Fruit fly (Drosophila melanogaster) whole organism, embryonic: ENCODE data around the gene CG9664.

ENCODE experiments used
- Asciz ChIP-seq: fragments of 200-800 bp; sonication (Bioruptor generic); optimal IDR thresholded peaks from 2 replicates; lab custom pipeline; 2017; ENCODE audit warnings: missing biosample characterization, mild to moderate bottlenecking, missing genetic modification characterization, missing genetic modification reagents
- Bteb2 ChIP-seq: fragments of 200-800 bp; sonication (Bioruptor generic); optimal IDR thresholded peaks from 2 replicates; lab custom pipeline; 2016; ENCODE audit warnings: missing biosample characterization, missing genetic modification characterization
- CG10431 ChIP-seq: fragments of 200-800 bp; sonication (Bioruptor generic); optimal IDR thresholded peaks from 3 replicates; lab custom pipeline; 2018; ENCODE audit warnings: missing biosample characterization, mild to moderate bottlenecking, missing genetic modification characterization
- CG11560 ChIP-seq: fragments of 200-800 bp; sonication (Bioruptor generic); IDR thresholded peaks from 3 replicates; pipeline ENCODE4 v1.3.6; 2022; ENCODE audit warnings: missing biosample characterization, missing genetic modification characterization
- CG12155 ChIP-seq: fragments of 200-800 bp; sonication (Bioruptor generic); optimal IDR thresholded peaks from 3 replicates; lab custom pipeline; 2016; ENCODE audit warnings: missing biosample characterization, missing genetic modification characterization
- CG12659 ChIP-seq: fragments of 200-800 bp; sonication (Bioruptor generic); optimal IDR thresholded peaks from 3 replicates; lab custom pipeline; 2017; ENCODE audit warnings: mild to moderate bottlenecking, missing biosample characterization, missing genetic modification reagents, missing genetic modification characterization
- CG14710 ChIP-seq: fragments of 200-800 bp; sonication (Bioruptor generic); optimal IDR thresholded peaks from 3 replicates; lab custom pipeline; 2019; ENCODE audit warnings: missing biosample characterization, mild to moderate bottlenecking, missing genetic modification characterization, moderate library complexity
- CG15073 ChIP-seq: fragments of 200-800 bp; sonication (Bioruptor generic); optimal IDR thresholded peaks from 2 replicates; lab custom pipeline; 2016; ENCODE audit warnings: missing biosample characterization, missing genetic modification characterization
- CG1529 ChIP-seq: fragments of 200-800 bp; sonication (Bioruptor generic); optimal IDR thresholded peaks from 3 replicates; lab custom pipeline; 2018; ENCODE audit warnings: missing biosample characterization, missing genetic modification characterization
- CG15479 ChIP-seq: fragments of 200-800 bp; sonication (Bioruptor generic); optimal IDR thresholded peaks from 3 replicates; lab custom pipeline; 2019; ENCODE audit warnings: missing biosample characterization, mild to moderate bottlenecking, missing genetic modification characterization, moderate library complexity
- CG15696 ChIP-seq: fragments of 200-800 bp; sonication (Bioruptor generic); optimal IDR thresholded peaks from 2 replicates; lab custom pipeline; 2019; ENCODE audit warnings: missing biosample characterization, mild to moderate bottlenecking, missing genetic modification characterization, moderate library complexity
- CG16813 ChIP-seq: fragments of 200-800 bp; sonication (Bioruptor generic); IDR thresholded peaks from 3 replicates; pipeline ENCODE4 v1.3.6; 2022; ENCODE audit warnings: missing biosample characterization, missing genetic modification characterization; ENCODE audit not compliant: partially characterized antibody
- CG17186 ChIP-seq: fragments of 200-800 bp; sonication (Bioruptor generic); optimal IDR thresholded peaks from 3 replicates; lab custom pipeline; 2017; ENCODE audit warnings: missing biosample characterization, missing genetic modification reagents, missing genetic modification characterization
- CG18011 ChIP-seq: fragments of 200-800 bp; sonication (Bioruptor generic); optimal IDR thresholded peaks from 2 replicates; lab custom pipeline; 2017; ENCODE audit warnings: missing biosample characterization, missing genetic modification characterization, mild to moderate bottlenecking, moderate library complexity, missing genotype
- CG2116 ChIP-seq: fragments of 200-800 bp; sonication (Bioruptor generic); optimal IDR thresholded peaks from 3 replicates; lab custom pipeline; 2018; ENCODE audit warnings: missing biosample characterization, mild to moderate bottlenecking, missing genetic modification characterization
- CG31224 ChIP-seq: fragments of 200-800 bp; sonication (Bioruptor generic); IDR thresholded peaks from 2 replicates; pipeline ENCODE4 v1.3.6; 2022; ENCODE audit warnings: missing biosample characterization, missing genetic modification characterization
- CG31365 ChIP-seq: fragments of 200-800 bp; sonication (Bioruptor generic); optimal IDR thresholded peaks from 2 replicates; lab custom pipeline; 2018; ENCODE audit warnings: missing biosample characterization, mild to moderate bottlenecking, missing genetic modification characterization
- CG32532 ChIP-seq: fragments of 200-800 bp; sonication (Bioruptor generic); IDR thresholded peaks from 2 replicates; pipeline ENCODE4 v1.3.6; 2022; ENCODE audit warnings: missing biosample characterization, missing genetic modification characterization
- CG7357 ChIP-seq: fragments of 200-800 bp; sonication (Bioruptor generic); IDR thresholded peaks from 3 replicates; pipeline ENCODE4 v1.3.6; 2022; ENCODE audit warnings: missing biosample characterization, missing genetic modification characterization
- CrebB ChIP-seq: fragments of 200-800 bp; sonication (Bioruptor generic); optimal IDR thresholded peaks from 3 replicates; lab custom pipeline; 2018; ENCODE audit warnings: missing biosample characterization, mild to moderate bottlenecking, missing genetic modification characterization
- Dbx ChIP-seq: fragments of 200-800 bp; sonication (Bioruptor generic); IDR thresholded peaks from 3 replicates; pipeline ENCODE4 v1.3.6; 2022; ENCODE audit warnings: missing biosample characterization, missing genetic modification characterization
- Dip3 ChIP-seq: fragments of 200-800 bp; sonication (Bioruptor generic); optimal IDR thresholded peaks from 3 replicates; lab custom pipeline; 2016; ENCODE audit warnings: missing biosample characterization, missing genetic modification characterization
- ERR ChIP-seq: fragments of 200-800 bp; sonication (Bioruptor generic); optimal IDR thresholded peaks from 2 replicates; lab custom pipeline; 2016; ENCODE audit warnings: missing biosample characterization, missing genetic modification characterization
- HLHmδ ChIP-seq: fragments of 200-800 bp; sonication (Bioruptor generic); optimal IDR thresholded peaks from 2 replicates; lab custom pipeline; 2018; ENCODE audit warnings: missing biosample characterization, mild to moderate bottlenecking, missing genetic modification characterization, moderate library complexity
- HmgD ChIP-seq: fragments of 200-800 bp; sonication (Bioruptor generic); optimal IDR thresholded peaks from 3 replicates; lab custom pipeline; 2016; ENCODE audit warnings: missing biosample characterization, missing genetic modification characterization
- Hmx ChIP-seq: fragments of 200-800 bp; sonication (Bioruptor generic); optimal IDR thresholded peaks from 2 replicates; lab custom pipeline; 2016; ENCODE audit warnings: missing biosample characterization, missing genetic modification characterization
- Hr78 ChIP-seq, 2 experiments: fragments of 200-800 bp in 1 of 2; fragments of >200 bp in 1 of 2; sonication (Bioruptor generic) in 1 of 2; optimal IDR thresholded peaks; 2 replicates each; lab custom pipeline; 2017 to 2019; ENCODE audit warnings: missing biosample characterization in 2 of 2, missing genetic modification characterization in 2 of 2, mild to moderate bottlenecking in 1 of 2, moderate library complexity in 1 of 2
- Max ChIP-seq: fragments of 200-800 bp; sonication (Bioruptor generic); optimal IDR thresholded peaks from 2 replicates; lab custom pipeline; 2016; ENCODE audit warnings: missing biosample characterization, mild to moderate bottlenecking, missing genetic modification characterization
- NC2α ChIP-seq: fragments of 200-800 bp; sonication (Bioruptor generic); optimal IDR thresholded peaks from 2 replicates; lab custom pipeline; 2016; ENCODE audit warnings: missing biosample characterization, missing genetic modification characterization
- Vsx1 ChIP-seq: fragments of 200-800 bp; sonication (Bioruptor generic); optimal IDR thresholded peaks from 2 replicates; lab custom pipeline; 2017; ENCODE audit warnings: missing biosample characterization, mild to moderate bottlenecking, missing genetic modification characterization, missing genetic modification reagents
- ap ChIP-seq: fragments of 200-800 bp; sonication (Bioruptor generic); IDR thresholded peaks from 2 replicates; pipeline ENCODE4 v1.3.6; 2022; ENCODE audit warnings: missing biosample characterization, missing genetic modification characterization
- bigmax ChIP-seq: fragments of 200-800 bp; sonication (Bioruptor generic); optimal IDR thresholded peaks from 2 replicates; lab custom pipeline; 2018; ENCODE audit warnings: missing biosample characterization, mild to moderate bottlenecking, missing genetic modification characterization
- cad ChIP-seq: fragments of >200 bp; optimal IDR thresholded peaks from 2 replicates; lab custom pipeline; 2017; ENCODE audit warnings: missing biosample characterization, missing genetic modification characterization
- crc ChIP-seq: fragments of 200-800 bp; sonication (Bioruptor generic); optimal IDR thresholded peaks from 2 replicates; lab custom pipeline; 2016; ENCODE audit warnings: missing biosample characterization, missing genetic modification characterization
- dan ChIP-seq: fragments of 200-800 bp; sonication (Bioruptor generic); IDR thresholded peaks from 2 replicates; pipeline ENCODE4 v1.3.6; 2022; ENCODE audit warnings: missing biosample characterization, missing genetic modification characterization
- eyg ChIP-seq: fragments of 200-800 bp; sonication (Bioruptor generic); optimal IDR thresholded peaks from 3 replicates; lab custom pipeline; 2016; ENCODE audit warnings: missing biosample characterization, missing genetic modification characterization
- fd102C ChIP-seq: fragments of 200-800 bp; sonication (Bioruptor generic); optimal IDR thresholded peaks from 2 replicates; lab custom pipeline; 2018; ENCODE audit warnings: missing biosample characterization, mild to moderate bottlenecking, missing genetic modification characterization, moderate library complexity
- jing ChIP-seq: fragments of 200-800 bp; sonication (Bioruptor generic); optimal IDR thresholded peaks from 2 replicates; lab custom pipeline; 2018; ENCODE audit warnings: missing biosample characterization, mild to moderate bottlenecking, missing genetic modification characterization
- kay ChIP-seq: fragments of 200-800 bp; sonication (Bioruptor generic); optimal IDR thresholded peaks from 2 replicates; lab custom pipeline; 2016; ENCODE audit warnings: missing biosample characterization, missing genetic modification characterization
- pb ChIP-seq: fragments of 200-800 bp; sonication (Bioruptor generic); optimal IDR thresholded peaks from 3 replicates; lab custom pipeline; 2016; ENCODE audit warnings: missing biosample characterization, missing genetic modification characterization
- pnt ChIP-seq: fragments of 200-800 bp; sonication (Bioruptor generic); optimal IDR thresholded peaks from 3 replicates; lab custom pipeline; 2016; ENCODE audit warnings: missing biosample characterization, missing genetic modification characterization
- ranshi ChIP-seq: fragments of 200-800 bp; sonication (Bioruptor generic); IDR thresholded peaks from 2 replicates; pipeline ENCODE4 v1.3.6; 2022; ENCODE audit warnings: missing biosample characterization, missing genetic modification characterization
- scrt ChIP-seq: fragments of 200-800 bp; sonication (Bioruptor generic); optimal IDR thresholded peaks from 2 replicates; lab custom pipeline; 2018; ENCODE audit warnings: missing biosample characterization, mild to moderate bottlenecking, missing genetic modification characterization, moderate library complexity
- sisA ChIP-seq: fragments of 200-800 bp; sonication (Bioruptor generic); IDR thresholded peaks from 2 replicates; pipeline ENCODE4 v1.3.6; 2022; ENCODE audit warnings: missing biosample characterization, missing genetic modification characterization
- slp2 ChIP-seq: fragments of 200-800 bp; sonication (Bioruptor generic); optimal IDR thresholded peaks from 2 replicates; lab custom pipeline; 2016; ENCODE audit warnings: missing biosample characterization, missing genetic modification characterization
- stc ChIP-seq: fragments of 200-800 bp; sonication (Bioruptor generic); IDR thresholded peaks from 2 replicates; pipeline ENCODE4 v1.3.6; 2022; ENCODE audit warnings: missing biosample characterization, missing genetic modification characterization
- tin ChIP-seq: fragments of 200-800 bp; sonication (Bioruptor generic); optimal IDR thresholded peaks from 3 replicates; lab custom pipeline; 2016; ENCODE audit warnings: missing biosample characterization, missing genetic modification characterization
- ttk ChIP-seq: fragments of 200-800 bp; sonication (Bioruptor generic); IDR thresholded peaks from 2 replicates; pipeline ENCODE4 v2.1.2; 2022; ENCODE audit warnings: missing biosample characterization, missing genetic modification characterization
- wdn ChIP-seq: fragments of 200-800 bp; sonication (Bioruptor generic); IDR thresholded peaks from 2 replicates; pipeline ENCODE4 v1.3.6; 2022; ENCODE audit warnings: missing biosample characterization, missing genetic modification characterization

CG9664 gene

DNA sequence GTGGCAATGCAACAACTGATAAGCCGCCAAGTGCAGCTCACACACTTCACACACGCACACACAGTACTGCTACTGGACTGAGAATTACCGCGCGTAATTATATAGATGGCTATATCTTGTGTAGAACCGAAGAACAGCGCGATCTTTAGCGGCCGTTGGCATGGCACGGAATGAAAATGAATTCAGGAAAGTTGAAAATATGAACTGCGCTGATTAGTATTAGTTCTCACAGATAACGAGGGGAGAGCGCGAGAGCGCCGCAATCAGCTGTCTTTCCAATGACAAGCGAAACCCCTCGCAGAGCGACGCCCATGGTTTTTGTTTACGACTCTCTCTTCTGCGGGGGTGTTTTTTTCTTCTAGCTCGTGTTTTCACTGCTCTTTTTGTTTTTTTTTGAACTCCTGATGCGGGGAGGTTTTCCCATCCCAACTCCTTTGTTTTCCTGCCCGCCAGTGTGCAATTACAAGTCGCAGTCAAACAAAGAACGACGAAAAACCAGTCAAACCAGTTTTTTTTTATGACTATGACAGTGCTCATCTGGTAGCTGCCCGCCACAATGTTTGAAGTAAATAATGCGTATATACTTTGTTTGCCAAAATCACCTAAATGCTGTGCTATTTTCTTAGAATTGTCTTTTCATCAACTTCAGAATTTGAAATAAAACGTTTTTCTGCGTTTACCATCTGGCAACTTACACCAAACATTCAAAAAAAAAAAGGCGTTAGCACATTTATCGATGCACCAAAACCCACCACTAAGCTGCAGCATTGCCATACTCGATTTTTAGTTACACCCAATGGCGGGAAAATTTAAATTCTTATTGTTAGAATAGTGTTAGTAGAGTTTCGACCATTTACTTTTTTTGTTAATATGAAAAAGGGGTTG is 8.7 kb upstream of the CG9664 start, which contains the start of gene CG9663 (continued):
- no peak for TF ChIP-seq CG15696 (tag; lab: Kevin White, UChicago)
- no peak for TF ChIP-seq CrebB (tag; lab: Kevin White, UChicago)
- TF ChIP-seq CG32532 (GFP tag; lab: Robert Waterston, UW) = 0 out of 2 replicates have a peak, but pooled peaks have one; percentile 46
- no peak for TF ChIP-seq eyg (GFP tag; lab: Kevin White, UChicago)
- peak; percentile 51 for TF ChIP-seq CG10431 (GFP tag; lab: Kevin White, UChicago)
- TF ChIP-seq CG1529 = no peak
- TF ChIP-seq CG15479 (GFP tag; lab: Kevin White, UChicago) = no peak
- no peak for TF ChIP-seq ap
- peak; percentile 35; the same call in 1 of the 3 replicates for TF ChIP-seq Dbx (GFP tag; lab: Robert Waterston, UW)
- no peak; the same call in 1 of the 2 replicates for TF ChIP-seq ranshi (GFP tag; lab: Robert Waterston, UW)
- TF ChIP-seq dan (GFP tag; lab: Robert Waterston, UW) = no peak
- TF ChIP-seq Hmx (GFP tag; lab: Kevin White, UChicago) = no peak
- peak; percentile 41; the same call in 1 of the 3 replicates for TF ChIP-seq CG16813 (GFP tag; lab: Robert Waterston, UW)
- peak; percentile 92 for TF ChIP-seq CG11560 (tag; lab: Robert Waterston, UW)
- TF ChIP-seq CG15073 = peak; percentile 25
- TF ChIP-seq kay (GFP tag; lab: Kevin White, UChicago) = no peak
- TF ChIP-seq stc = no peak
- peak in 1 of 2 experiments; percentile 81 for TF ChIP-seq Hr78 (GFP tag; optimal IDR thresholded peaks at IDR 0.05; lab: Kevin White, UChicago)
- peak; percentile 29 for TF ChIP-seq pb (GFP tag; lab: Kevin White, UChicago)
- TF ChIP-seq Bteb2 (GFP tag; lab: Kevin White, UChicago) = no peak
- TF ChIP-seq Max (GFP tag; lab: Kevin White, UChicago) = peak; percentile 11
- no peak for TF ChIP-seq fd102C (GFP tag; lab: Kevin White, UChicago)
- peak; percentile 55 for TF ChIP-seq ttk
- TF ChIP-seq sisA (GFP tag; lab: Robert Waterston, UW) = no peak
- TF ChIP-seq tin (GFP tag; lab: Kevin White, UChicago) = no peak
- TF ChIP-seq pnt = no peak
- no peak for TF ChIP-seq cad (GFP tag; lab: Kevin White, UChicago)
- TF ChIP-seq crc (GFP tag; lab: Kevin White, UChicago) = no peak
- peak; percentile 73 for TF ChIP-seq CG2116 (GFP tag; lab: Kevin White, UChicago)
- peak; percentile 66 for TF ChIP-seq HmgD (GFP tag; lab: Kevin White, UChicago)
- TF ChIP-seq bigmax = no peak
- TF ChIP-seq CG14710 (tag; lab: Kevin White, UChicago) = peak; percentile 77
- TF ChIP-seq Asciz (GFP tag; lab: Kevin White, UChicago) = peak; percentile 20
- TF ChIP-seq Vsx1 (GFP tag; lab: Kevin White, UChicago) = no peak
- TF ChIP-seq NC2α = no peak
- no peak for TF ChIP-seq CG7357 (GFP tag; lab: Robert Waterston, UW)
- peak; percentile 37 for TF ChIP-seq scrt (GFP tag; lab: Kevin White, UChicago)
- no peak for TF ChIP-seq CG18011
- no peak for TF ChIP-seq Dip3 (GFP tag; lab: Kevin White, UChicago)
- TF ChIP-seq CG17186 (GFP tag; lab: Kevin White, UChicago) = peak; percentile 18
- no peak for TF ChIP-seq slp2 (GFP tag; lab: Kevin White, UChicago)
- no peak; the same call in 1 of the 2 replicates for TF ChIP-seq wdn (GFP tag; lab: Robert Waterston, UW)
- no peak for TF ChIP-seq HLHmδ (GFP tag; lab: Kevin White, UChicago)
- TF ChIP-seq CG12659 (GFP tag; lab: Kevin White, UChicago) = peak; percentile 21
- TF ChIP-seq ERR (GFP tag; lab: Kevin White, UChicago) = peak; percentile 19
- no peak for TF ChIP-seq CG31365
- no peak for TF ChIP-seq CG12155 (GFP tag; lab: Kevin White, UChicago)
- peak; percentile 48; the same call in 1 of the 2 replicates for TF ChIP-seq CG31224
- no peak for TF ChIP-seq jing (GFP tag; lab: Kevin White, UChicago)
